Worm (Caenorhabditis elegans) whole organism, L1 larva: Measurements from ENCODE around the gene camt-1.

Source experiments
- C04F5.9 ChIP-seq: sonication (generic microtip); optimal IDR thresholded peaks from 2 replicates; lab custom pipeline; 2016; ENCODE audit warnings: missing genetic modification characterization, missing compliant biosample characterization
- C16A3.4 ChIP-seq: fragments of 150-350 bp; optimal IDR thresholded peaks from 2 replicates; lab custom pipeline; 2014; ENCODE audit warnings: missing biosample characterization, missing genetic modification characterization
- F16B12.6 ChIP-seq: fragments of 150-350 bp; optimal IDR thresholded peaks from 2 replicates; lab custom pipeline; 2014; ENCODE audit warnings: missing biosample characterization, missing genetic modification characterization
- alr-1 ChIP-seq: fragments of 200-800 bp; sonication (Bioruptor generic); optimal IDR thresholded peaks from 2 replicates; lab custom pipeline; 2018; ENCODE audit warnings: borderline replicate concordance, mild to moderate bottlenecking, missing genetic modification characterization, missing compliant biosample characterization
- blmp-1 ChIP-seq: fragments of 150-350 bp; optimal IDR thresholded peaks from 2 replicates; lab custom pipeline; 2014; ENCODE audit warnings: missing biosample characterization, missing genetic modification characterization
- ceh-8 ChIP-seq: fragments of 200-800 bp; sonication (Bioruptor generic); optimal IDR thresholded peaks from 2 replicates; lab custom pipeline; 2018; ENCODE audit warnings: mild to moderate bottlenecking, missing genetic modification characterization, moderate library complexity, missing compliant biosample characterization
- ceh-82 ChIP-seq, 3 experiments: fragments of 150-350 bp in 1 of 3; sonication (generic microtip) in 2 of 3; optimal IDR thresholded peaks; 2 replicates each; lab custom pipeline; 2014 to 2017; ENCODE audit warnings: missing biosample characterization in 3 of 3, missing genetic modification characterization in 3 of 3
- ceh-88 ChIP-seq: fragments of 200-800 bp; sonication (Bioruptor generic); IDR thresholded peaks from 2 replicates; pipeline ENCODE4 v1.3.6; 2022; ENCODE audit warnings: missing genetic modification characterization, missing compliant biosample characterization
- ceh-90 ChIP-seq: sonication (generic microtip); optimal IDR thresholded peaks from 2 replicates; lab custom pipeline; 2016; ENCODE audit warnings: missing genetic modification characterization, missing compliant biosample characterization
- ces-1 ChIP-seq: fragments of 150-350 bp; optimal IDR thresholded peaks from 2 replicates; lab custom pipeline; 2014; ENCODE audit warnings: missing biosample characterization, missing genetic modification reagents, missing genetic modification characterization
- dpl-1 ChIP-seq, 3 experiments: fragments of 150-350 bp in 2 of 3; sonication (generic microtip) in 1 of 3; optimal IDR thresholded peaks; 2 replicates each; lab custom pipeline; 2014 to 2017; ENCODE audit warnings: missing biosample characterization in 3 of 3, missing genetic modification characterization in 3 of 3, missing genetic modification reagents in 3 of 3
- efl-1 ChIP-seq, 4 experiments: fragments of 150-350 bp; optimal IDR thresholded peaks in 3 of 4; peaks in 1 of 4; 1 replicate in 1 of 4; 2 replicates in 3 of 4; lab custom pipeline; 2014; ENCODE audit warnings: missing biosample characterization in 2 of 4, missing genetic modification characterization in 2 of 4, missing genetic modification reagents in 2 of 4
- egl-27 ChIP-seq, 2 experiments: fragments of 150-350 bp in 1 of 2; sonication (generic microtip); optimal IDR thresholded peaks; 3 replicates each; lab custom pipeline; 2017 to 2018; ENCODE audit warnings: missing biosample characterization in 2 of 2, missing genetic modification characterization in 2 of 2, missing genetic modification reagents in 2 of 2
- elt-2 ChIP-seq: sonication (generic microtip); optimal IDR thresholded peaks from 2 replicates; lab custom pipeline; 2016; ENCODE audit warnings: missing genetic modification characterization, mild to moderate bottlenecking, inconsistent platforms, missing compliant biosample characterization, missing genetic modification reagents
- elt-3 ChIP-seq, 6 experiments: fragments of 150-350 bp in 1 of 6; sonication (generic microtip); optimal IDR thresholded peaks; 2 replicates each; lab custom pipeline; 2017 to 2018; ENCODE audit warnings: missing biosample characterization in 6 of 6, missing genetic modification characterization in 6 of 6, inconsistent platforms in 1 of 6
- ets-5 ChIP-seq: fragments of 200-800 bp; sonication (Bioruptor generic); IDR thresholded peaks from 2 replicates; pipeline ENCODE4 v1.3.6; 2022; ENCODE audit warnings: missing genetic modification characterization, missing compliant biosample characterization
- fkh-8 ChIP-seq: sonication (generic microtip); optimal IDR thresholded peaks from 2 replicates; lab custom pipeline; 2016; ENCODE audit warnings: mild to moderate bottlenecking, missing genetic modification characterization, missing compliant biosample characterization
- fos-1 ChIP-seq: fragments of 150-350 bp; optimal IDR thresholded peaks from 2 replicates; lab custom pipeline; 2014; ENCODE audit warnings: missing biosample characterization, missing genetic modification characterization
- hpl-2 ChIP-seq: fragments of 150-350 bp; optimal IDR thresholded peaks from 2 replicates; lab custom pipeline; 2014; ENCODE audit warnings: missing biosample characterization, missing genetic modification reagents, missing genetic modification characterization
- isw-1 ChIP-seq: fragments of 200-800 bp; sonication (Bioruptor generic); IDR thresholded peaks from 2 replicates; pipeline ENCODE4 v1.3.6; 2022; ENCODE audit warnings: missing genetic modification characterization, missing compliant biosample characterization
- jun-1 ChIP-seq: fragments of 150-350 bp; optimal IDR thresholded peaks from 2 replicates; lab custom pipeline; 2014; ENCODE audit warnings: missing biosample characterization, missing genetic modification reagents, missing genetic modification characterization
- lin-13 ChIP-seq: fragments of 150-350 bp; optimal IDR thresholded peaks from 2 replicates; lab custom pipeline; 2014; ENCODE audit warnings: missing biosample characterization, missing genetic modification reagents, missing genetic modification characterization
- lin-14 ChIP-seq: fragments of 200-800 bp; sonication (Bioruptor generic); optimal IDR thresholded peaks from 2 replicates; lab custom pipeline; 2018; ENCODE audit warnings: mild to moderate bottlenecking, missing genetic modification characterization, moderate library complexity, missing compliant biosample characterization
- lin-15B ChIP-seq: fragments of 150-350 bp; sonication (generic microtip); optimal IDR thresholded peaks from 3 replicates; lab custom pipeline; 2014; ENCODE audit warnings: missing biosample characterization, missing genetic modification characterization
- lin-35 ChIP-seq, 2 experiments: fragments of 150-350 bp; optimal IDR thresholded peaks; 2 replicates each; lab custom pipeline; 2014; ENCODE audit warnings: missing biosample characterization in 2 of 2, missing genetic modification characterization in 2 of 2, missing genetic modification reagents in 2 of 2
- lin-39 ChIP-seq: fragments of 150-350 bp; optimal IDR thresholded peaks from 2 replicates; lab custom pipeline; 2014; ENCODE audit warnings: missing biosample characterization, missing genetic modification reagents, missing genetic modification characterization
- lir-3 ChIP-seq: sonication (generic microtip); optimal IDR thresholded peaks from 2 replicates; lab custom pipeline; 2016; ENCODE audit warnings: mild to moderate bottlenecking, missing genetic modification characterization, moderate library complexity, missing compliant biosample characterization; ENCODE audit not compliant: poor library complexity
- mab-9 ChIP-seq: fragments of 200-800 bp; sonication (Bioruptor generic); IDR thresholded peaks from 2 replicates; pipeline ENCODE4 v1.3.6; 2022; ENCODE audit warnings: missing genetic modification reagents, missing genetic modification characterization, missing compliant biosample characterization
- mdl-1 ChIP-seq, 2 experiments: fragments of 150-350 bp; optimal IDR thresholded peaks; 2 replicates each; lab custom pipeline; 2014 to 2017; ENCODE audit warnings: missing biosample characterization in 2 of 2, missing genetic modification characterization in 2 of 2, inconsistent platforms in 1 of 2
- mef-2 ChIP-seq: fragments of 150-350 bp; optimal IDR thresholded peaks from 2 replicates; lab custom pipeline; 2014; ENCODE audit warnings: missing biosample characterization, missing genetic modification characterization
- nhr-12 ChIP-seq: sonication (generic microtip); optimal IDR thresholded peaks from 2 replicates; lab custom pipeline; 2017; ENCODE audit warnings: missing biosample characterization, missing genetic modification characterization
- nhr-20 ChIP-seq: sonication (generic microtip); optimal IDR thresholded peaks from 2 replicates; lab custom pipeline; 2016; ENCODE audit warnings: mild to moderate bottlenecking, missing genetic modification characterization, missing compliant biosample characterization
- nhr-237 ChIP-seq: fragments of 150-350 bp; optimal IDR thresholded peaks from 2 replicates; lab custom pipeline; 2014; ENCODE audit warnings: missing biosample characterization, missing genetic modification characterization
- nhr-28 ChIP-seq: fragments of 150-350 bp; optimal IDR thresholded peaks from 2 replicates; lab custom pipeline; 2014; ENCODE audit warnings: missing biosample characterization, missing genetic modification characterization
- nhr-47 ChIP-seq: sonication (generic microtip); optimal IDR thresholded peaks from 2 replicates; lab custom pipeline; 2016; ENCODE audit warnings: mild to moderate bottlenecking, missing genetic modification characterization, moderate library complexity, missing compliant biosample characterization
- nhr-71 ChIP-seq: sonication (generic microtip); optimal IDR thresholded peaks from 2 replicates; lab custom pipeline; 2016; ENCODE audit warnings: mild to moderate bottlenecking, missing genetic modification characterization, moderate library complexity, missing compliant biosample characterization
- nhr-76 ChIP-seq: sonication (generic microtip); optimal IDR thresholded peaks from 2 replicates; lab custom pipeline; 2017; ENCODE audit warnings: missing biosample characterization, missing genetic modification characterization
- nhr-85 ChIP-seq: sonication (generic microtip); peaks from one replicate; lab custom pipeline; 2016; ENCODE audit warnings: missing genetic modification characterization, inconsistent platforms, missing compliant biosample characterization
- pag-3 ChIP-seq: sonication (generic microtip); optimal IDR thresholded peaks from 2 replicates; lab custom pipeline; 2017; ENCODE audit warnings: missing genetic modification characterization, mild to moderate bottlenecking, missing compliant biosample characterization, antibody characterized with exemption, borderline replicate concordance; ENCODE audit not compliant: insufficient read depth
- pqm-1 ChIP-seq: sonication (generic microtip); optimal IDR thresholded peaks from 3 replicates; lab custom pipeline; 2017; ENCODE audit warnings: missing biosample characterization, missing genetic modification characterization
- sup-37 ChIP-seq: fragments of 200-800 bp; sonication (Bioruptor generic); optimal IDR thresholded peaks from 2 replicates; lab custom pipeline; 2018; ENCODE audit warnings: mild to moderate bottlenecking, missing genetic modification characterization, missing compliant biosample characterization
- swsn-7 ChIP-seq: sonication (generic microtip); optimal IDR thresholded peaks from 2 replicates; lab custom pipeline; 2016; ENCODE audit warnings: missing genetic modification characterization, missing compliant biosample characterization
- tlp-1 ChIP-seq: fragments of 150-350 bp; optimal IDR thresholded peaks from 2 replicates; lab custom pipeline; 2014; ENCODE audit warnings: missing biosample characterization, missing genetic modification characterization
- unc-62 ChIP-seq: fragments of 150-350 bp; optimal IDR thresholded peaks from 2 replicates; lab custom pipeline; 2014; ENCODE audit warnings: missing biosample characterization, missing genetic modification reagents, missing genetic modification characterization
- unc-98 ChIP-seq: fragments of 200-800 bp; sonication (Bioruptor generic); IDR thresholded peaks from 2 replicates; pipeline ENCODE4 v1.3.6; 2022; ENCODE audit warnings: missing genetic modification characterization, missing compliant biosample characterization
- vab-15 ChIP-seq: sonication (generic microtip); optimal IDR thresholded peaks from 2 replicates; lab custom pipeline; 2017; ENCODE audit warnings: missing genotype, mild to moderate bottlenecking, missing genetic modification characterization, missing compliant biosample characterization
- xbp-1 ChIP-seq: sonication (generic microtip); optimal IDR thresholded peaks from 2 replicates; lab custom pipeline; 2016; ENCODE audit warnings: missing genetic modification characterization, missing compliant biosample characterization
- zag-1 ChIP-seq: fragments of 150-350 bp; optimal IDR thresholded peaks from 2 replicates; lab custom pipeline; 2014; ENCODE audit warnings: missing biosample characterization, missing genetic modification characterization
- zip-4 ChIP-seq: fragments of 200-800 bp; sonication (Bioruptor generic); optimal IDR thresholded peaks from 2 replicates; lab custom pipeline; 2018; ENCODE audit warnings: mild to moderate bottlenecking, missing genetic modification characterization, moderate library complexity, missing compliant biosample characterization
- ztf-4 ChIP-seq: fragments of 150-350 bp; optimal IDR thresholded peaks from 2 replicates; lab custom pipeline; 2014; ENCODE audit warnings: missing biosample characterization, missing genetic modification characterization

The camt-1 gene

DNA sequence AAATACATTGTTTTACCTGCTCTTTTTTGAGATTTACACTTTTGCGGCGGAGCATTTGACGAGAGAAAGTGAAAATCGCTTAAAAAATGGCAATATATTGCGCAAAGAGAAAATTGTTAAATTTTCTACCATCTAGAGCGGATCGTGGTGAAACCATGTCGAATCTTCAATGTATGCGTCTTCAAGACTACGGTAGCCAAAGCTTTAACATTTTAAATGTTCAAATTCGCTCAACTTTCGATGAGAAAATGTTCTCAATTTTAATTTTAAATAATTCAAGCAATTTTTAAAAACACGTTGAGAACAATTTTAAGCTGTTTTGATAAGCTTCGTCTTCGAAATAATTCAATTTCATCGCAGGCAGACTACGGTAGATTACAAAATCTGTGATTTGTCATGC lies 44.6 kb downstream of the camt-1 start:
- TF ChIP-seq egl-27 (tag; optimal IDR thresholded peaks at IDR 0.05; lab: Kevin White, UChicago) (no peak), efl-1 (optimal IDR thresholded peaks at IDR 0.05; lab: Kevin White, UChicago) (no peak), efl-1 (GFP tag; optimal IDR thresholded peaks at IDR 0.05 in 1 of 2; lab: Kevin White, UChicago) (peak in 1 of 2 experiments; percentile 24), fos-1 (tag; lab: Kevin White, UChicago) (no peak), unc-98 (GFP tag; lab: Robert Waterston, UW) (no peak), fkh-8 (tag; lab: Kevin White, UChicago) (no peak), nhr-12 (tag; lab: Kevin White, UChicago) (no peak), ets-5 (GFP tag; lab: Robert Waterston, UW) (no peak), mab-9 (no peak)

DNA sequence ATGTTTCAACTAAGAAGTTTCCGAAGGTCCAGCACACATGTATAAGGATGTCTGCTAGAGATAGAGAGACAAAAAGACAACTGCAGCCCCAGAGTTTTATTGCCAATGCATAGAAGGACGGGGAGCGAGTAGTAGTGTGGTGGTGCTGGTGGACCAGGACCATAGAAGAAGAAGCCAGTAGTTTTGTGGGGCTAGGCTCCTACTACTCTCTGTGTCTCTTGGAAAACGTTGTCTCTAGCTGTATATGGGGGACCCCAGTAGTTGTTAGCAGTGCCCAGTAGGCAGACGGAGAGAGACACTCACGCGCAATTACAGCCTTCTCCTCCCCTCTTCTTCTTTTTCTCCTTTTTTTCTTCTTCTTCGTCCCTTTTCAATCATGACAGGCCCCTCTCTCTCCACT lies 48.9 kb downstream of the camt-1 start:
- no peak for TF ChIP-seq nhr-237 (tag; lab: Kevin White, UChicago)
- TF ChIP-seq elt-2 = no peak
- no peak for TF ChIP-seq lin-15B (tag; lab: Kevin White, UChicago)
- no peak for TF ChIP-seq nhr-85 (tag; lab: Kevin White, UChicago)
- TF ChIP-seq unc-98 (GFP tag; lab: Robert Waterston, UW) = no peak
- peak in 2 of 3 experiments; percentile 22 to 61 for TF ChIP-seq ceh-82 (tag; optimal IDR thresholded peaks at IDR 0.05; lab: Kevin White, UChicago)
- TF ChIP-seq alr-1 (tag; lab: Kevin White, UChicago) = no peak
- no peak for TF ChIP-seq dpl-1 (GFP tag; optimal IDR thresholded peaks at IDR 0.05; lab: Kevin White, UChicago)
- TF ChIP-seq blmp-1 (tag; lab: Kevin White, UChicago) = no peak
- peak; percentile 40 for TF ChIP-seq nhr-71 (tag; lab: Kevin White, UChicago)
- TF ChIP-seq vab-15 = no peak
- no peak for TF ChIP-seq pqm-1
- TF ChIP-seq elt-3 (tag; optimal IDR thresholded peaks at IDR 0.05; lab: Kevin White, UChicago) = no peak
- peak; percentile 30 for TF ChIP-seq fkh-8 (tag; lab: Kevin White, UChicago)
- TF ChIP-seq ceh-8 = no peak
- no peak; the same call in 1 of the 2 replicates for TF ChIP-seq ceh-88 (GFP tag; lab: Robert Waterston, UW)
- TF ChIP-seq nhr-76 (tag; lab: Kevin White, UChicago) = no peak
- no peak for TF ChIP-seq egl-27 (tag; optimal IDR thresholded peaks at IDR 0.05; lab: Kevin White, UChicago)
- no peak for TF ChIP-seq ceh-90 (tag; lab: Kevin White, UChicago)
- TF ChIP-seq swsn-7 (tag; lab: Kevin White, UChicago) = peak; percentile 47
- TF ChIP-seq ztf-4 (tag; lab: Kevin White, UChicago) = no peak
- no peak for TF ChIP-seq ets-5 (GFP tag; lab: Robert Waterston, UW)
- TF ChIP-seq jun-1 (tag; lab: Kevin White, UChicago) = no peak
- peak; percentile 23 for TF ChIP-seq isw-1 (GFP tag; lab: Robert Waterston, UW)
- TF ChIP-seq tlp-1 (tag; lab: Kevin White, UChicago) = no peak
- no peak for TF ChIP-seq unc-62 (GFP tag; lab: Kevin White, UChicago)
- peak; percentile 39 for TF ChIP-seq nhr-47 (tag; lab: Kevin White, UChicago)
- TF ChIP-seq F16B12.6 (tag; lab: Kevin White, UChicago) = no peak
- no peak for TF ChIP-seq sup-37 (GFP tag; lab: Kevin White, UChicago)
- TF ChIP-seq hpl-2 (GFP tag; lab: Kevin White, UChicago) = no peak
- no peak for TF ChIP-seq mef-2 (tag; lab: Kevin White, UChicago)
- no peak for TF ChIP-seq zag-1
- TF ChIP-seq mdl-1 (tag; optimal IDR thresholded peaks at IDR 0.05; lab: Kevin White, UChicago) = no peak
- peak; percentile 18 for TF ChIP-seq ces-1 (GFP tag; lab: Kevin White, UChicago)
- TF ChIP-seq xbp-1 = no peak
- TF ChIP-seq lin-39 (tag; lab: Kevin White, UChicago) = no peak
- peak in 1 of 2 experiments; percentile 22 for TF ChIP-seq lin-35 (GFP tag; optimal IDR thresholded peaks at IDR 0.05; lab: Kevin White, UChicago)
- no peak for TF ChIP-seq zip-4 (GFP tag; lab: Kevin White, UChicago)
- TF ChIP-seq nhr-20 (tag; lab: Kevin White, UChicago) = no peak
- no peak for TF ChIP-seq C04F5.9 (tag; lab: Kevin White, UChicago)
- TF ChIP-seq lir-3 (tag; lab: Kevin White, UChicago) = no peak
- TF ChIP-seq C16A3.4 (tag; lab: Kevin White, UChicago) = no peak
- TF ChIP-seq lin-13 (GFP tag; lab: Kevin White, UChicago) = no peak
- TF ChIP-seq nhr-28 = no peak
- TF ChIP-seq pag-3 (tag; lab: Kevin White, UChicago) = no peak
- peak; percentile 82 for TF ChIP-seq lin-14 (GFP tag; lab: Kevin White, UChicago)
